Fruit fly (Drosophila melanogaster): Measurements from ENCODE around the gene CG6040.

CG6040 gene

DNA sequence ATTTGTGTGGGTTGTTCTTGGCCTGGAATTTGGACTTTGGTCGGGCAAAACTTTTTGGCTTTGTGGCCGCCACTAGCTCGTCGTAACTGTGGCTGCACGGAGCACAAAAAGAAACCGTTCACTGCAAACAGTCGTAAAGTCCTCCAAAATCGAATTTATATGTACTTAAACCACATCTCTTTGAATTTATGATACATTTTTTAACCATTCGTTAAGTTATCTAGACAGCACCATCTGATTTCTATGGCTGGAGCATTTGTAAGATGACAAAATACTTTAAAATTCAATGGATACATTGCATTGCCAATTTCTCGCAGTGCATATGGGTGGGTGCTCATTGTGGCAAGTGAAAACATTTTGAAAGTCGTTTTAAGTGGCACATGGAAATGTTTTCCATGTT is 7.4 kb downstream of the CG6040 start:
- TF ChIP-seq Hr38 (GFP tag; optimal IDR thresholded peaks at IDR 0.05): no peak
- peak; percentile 86 for TF ChIP-seq Eip78C (GFP tag)
- TF ChIP-seq Gug (GFP tag; IDR thresholded peaks at IDR 0.05): peak; percentile 57
- no peak for TF ChIP-seq CG11902 (GFP tag; optimal IDR thresholded peaks at IDR 0.05)
- peak; percentile 70 for TF ChIP-seq Met (GFP tag; optimal IDR thresholded peaks at IDR 0.05)
- peak; percentile 33 for TF ChIP-seq CG10631 (GFP tag; optimal IDR thresholded peaks at IDR 0.05)
- no peak for TF ChIP-seq fd85E (GFP tag; optimal IDR thresholded peaks at IDR 0.05)
- TF ChIP-seq CG34406 (GFP tag; optimal IDR thresholded peaks at IDR 0.05): peak; percentile 43
- TF ChIP-seq CG11294 (GFP tag; IDR thresholded peaks at IDR 0.05): peak; percentile 32; the same call in 1 of the 2 replicates
- peak; percentile 41 for TF ChIP-seq Ets96B (tag; optimal IDR thresholded peaks at IDR 0.05)
- TF ChIP-seq fkh (GFP tag; optimal IDR thresholded peaks at IDR 0.05): no peak
- TF ChIP-seq Eip75B (GFP tag; optimal IDR thresholded peaks at IDR 0.05): peak; percentile 52
- TF ChIP-seq svp (GFP tag): peak; percentile 53
- peak; percentile 18 for TF ChIP-seq cyc (GFP tag; optimal IDR thresholded peaks at IDR 0.05)
- peak; percentile 85 for TF ChIP-seq Hr4 (GFP tag; optimal IDR thresholded peaks at IDR 0.05)
- no peak for TF ChIP-seq vri (GFP tag; optimal IDR thresholded peaks at IDR 0.05)
- peak; percentile 86 for TF ChIP-seq CG32006 (GFP tag; optimal IDR thresholded peaks at IDR 0.05)
- TF ChIP-seq dac (GFP tag; optimal IDR thresholded peaks at IDR 0.05): peak; percentile 62
- TF ChIP-seq CG8632 (GFP tag; optimal IDR thresholded peaks at IDR 0.05): no peak
- peak; percentile 54 for TF ChIP-seq Smox (GFP tag; optimal IDR thresholded peaks at IDR 0.05)
- peak; percentile 22 for TF ChIP-seq Lpt (GFP tag; optimal IDR thresholded peaks at IDR 0.05)
- peak; percentile 6 for TF ChIP-seq CG3032 (tag; optimal IDR thresholded peaks at IDR 0.05)
- no peak for TF ChIP-seq Blimp-1 (GFP tag; optimal IDR thresholded peaks at IDR 0.05)
- peak; percentile 23 for TF ChIP-seq CG1621 (tag; optimal IDR thresholded peaks at IDR 0.05)
- peak; percentile 46 for TF ChIP-seq CG31627 (GFP tag; optimal IDR thresholded peaks at IDR 0.05)
- peak; percentile 49 for TF ChIP-seq Sox14 (GFP tag; optimal IDR thresholded peaks at IDR 0.05)
- TF ChIP-seq CG6792 (GFP tag; optimal IDR thresholded peaks at IDR 0.05): peak; percentile 16
- peak; percentile 21 to 26 for TF ChIP-seq ss (GFP tag; optimal IDR thresholded peaks at IDR 0.05)
- peak; percentile 81 for TF ChIP-seq eg (GFP tag; IDR thresholded peaks at IDR 0.05)
- TF ChIP-seq CG9139 (GFP tag; optimal IDR thresholded peaks at IDR 0.05): no peak
- TF ChIP-seq Sox15 (GFP tag; optimal IDR thresholded peaks at IDR 0.05): no peak
- TF ChIP-seq Hr39 (GFP tag; optimal IDR thresholded peaks at IDR 0.05): peak; percentile 44
- peak; percentile 32 for TF ChIP-seq CG10669 (GFP tag; optimal IDR thresholded peaks at IDR 0.05)
- TF ChIP-seq CG15336 (GFP tag; IDR thresholded peaks at IDR 0.05): peak; percentile 92
- TF ChIP-seq OdsH (GFP tag; optimal IDR thresholded peaks at IDR 0.05): peak; percentile 72
- TF ChIP-seq CG7368 (GFP tag; optimal IDR thresholded peaks at IDR 0.05): peak; percentile 8
- peak; percentile 64 for TF ChIP-seq Sox102F (GFP tag; optimal IDR thresholded peaks at IDR 0.05)
- peak; percentile 3 for TF ChIP-seq CG8319 (GFP tag; optimal IDR thresholded peaks at IDR 0.05)
- peak; percentile 10 for TF ChIP-seq fd59A (GFP tag; optimal IDR thresholded peaks at IDR 0.05)
- TF ChIP-seq Eip93F (GFP tag; optimal IDR thresholded peaks at IDR 0.05): no peak
- TF ChIP-seq CG11762 (GFP tag; optimal IDR thresholded peaks at IDR 0.05; ENCODE audit: insufficient read depth): peak; percentile 40
- TF ChIP-seq CG6163 (GFP tag; IDR thresholded peaks at IDR 0.05): peak; percentile 71
- TF ChIP-seq CG6854 (GFP tag; optimal IDR thresholded peaks at IDR 0.05): no peak
- peak; percentile 51 for TF ChIP-seq achi (GFP tag; optimal IDR thresholded peaks at IDR 0.05)
- peak; percentile 10 for TF ChIP-seq Ets21C (GFP tag; optimal IDR thresholded peaks at IDR 0.05)
- TF ChIP-seq salr (GFP tag; optimal IDR thresholded peaks at IDR 0.05): peak in 1 of 2 experiments; percentile 72
- no peak for TF ChIP-seq dsx (GFP tag; optimal IDR thresholded peaks at IDR 0.05; ENCODE audit: poor library complexity, severe bottlenecking)
- TF ChIP-seq CG6808 (GFP tag; optimal IDR thresholded peaks at IDR 0.05): no peak
- TF ChIP-seq CG4318 (GFP tag; optimal IDR thresholded peaks at IDR 0.05): peak; percentile 51
- TF ChIP-seq spab (GFP tag; optimal IDR thresholded peaks at IDR 0.05): peak; percentile 19
- TF ChIP-seq topi (GFP tag; optimal IDR thresholded peaks at IDR 0.05): peak; percentile 55
- TF ChIP-seq CG8119 (GFP tag; IDR thresholded peaks at IDR 0.05): peak; percentile 87

Data from whole organism, prepupa.